Worm (Caenorhabditis elegans) whole organism, midembryonic: ENCODE measurements around the gene dhs-27.

Source experiments
- T22C8.4 ChIP-seq: fragments of 200-800 bp; sonication (Bioruptor generic); IDR thresholded peaks from 2 replicates; pipeline ENCODE4 v1.3.6; 2022; ENCODE audit warnings: missing genetic modification characterization, missing compliant biosample characterization
- cog-1 ChIP-seq: sonication (generic microtip); optimal IDR thresholded peaks from 2 replicates; lab custom pipeline; 2016; ENCODE audit warnings: missing genetic modification characterization, missing compliant biosample characterization
- flt-1 ChIP-seq: fragments of 200-800 bp; sonication (Bioruptor generic); IDR thresholded peaks from 2 replicates; pipeline ENCODE4 v1.3.6; 2022; ENCODE audit warnings: missing genetic modification characterization, missing compliant biosample characterization
- klf-2 ChIP-seq: fragments of 200-800 bp; sonication (Bioruptor generic); conservative IDR thresholded peaks from 2 replicates; pipeline ENCODE4 v1.3.6; 2022; ENCODE audit warnings: missing genetic modification reagents, missing genetic modification characterization, missing compliant biosample characterization
- med-1 ChIP-seq: sonication (generic microtip); optimal IDR thresholded peaks from 2 replicates; lab custom pipeline; 2017; ENCODE audit warnings: missing genetic modification characterization, mild to moderate bottlenecking, missing compliant biosample characterization, antibody characterized with exemption, missing genetic modification reagents; ENCODE audit not compliant: insufficient read depth
- ref-1 ChIP-seq: fragments of 200-800 bp; sonication (Bioruptor generic); conservative IDR thresholded peaks from 2 replicates; pipeline ENCODE4 v1.3.6; 2022; ENCODE audit warnings: missing genetic modification reagents, missing genetic modification characterization, missing compliant biosample characterization
- tab-1 ChIP-seq: fragments of 200-800 bp; sonication (Bioruptor generic); IDR thresholded peaks from 2 replicates; pipeline ENCODE4 v1.3.6; 2022; ENCODE audit warnings: missing genetic modification characterization, missing compliant biosample characterization
- ztf-23 ChIP-seq: fragments of 200-800 bp; sonication (Bioruptor generic); IDR thresholded peaks from 2 replicates; pipeline ENCODE4 v1.3.6; 2022; ENCODE audit warnings: missing genetic modification reagents, missing genetic modification characterization, missing compliant biosample characterization
- ztf-29 ChIP-seq: fragments of 200-800 bp; sonication (Bioruptor generic); IDR thresholded peaks from 2 replicates; pipeline ENCODE4 v1.3.6; 2022; ENCODE audit warnings: missing genetic modification reagents, missing genetic modification characterization, missing compliant biosample characterization

Gene dhs-27

ce11 chrX:3401701-3402100 is 12.8 kb downstream of the dhs-27 start, which contains the start of gene C04F6.9:
Gene C04F6.9, plus strand, starts transcription at chrX:3402001.
- TF ChIP-seq flt-1 (GFP tag; lab: Robert Waterston, UW) (no peak), T22C8.4 (no peak), med-1 (GFP tag; lab: Kevin White, UChicago) (no peak), ztf-29 (GFP tag; lab: Robert Waterston, UW) (no peak), ztf-23 (GFP tag; lab: Robert Waterston, UW) (no peak), klf-2 (GFP tag; lab: Robert Waterston, UW) (no peak), cog-1 (tag; lab: Kevin White, UChicago) (no peak), tab-1 (GFP tag; lab: Robert Waterston, UW) (no peak), ref-1 (GFP tag; lab: Robert Waterston, UW) (no peak)

ce11 chrX:3400387-3400786 is 14.1 kb downstream of the dhs-27 start:
- TF ChIP-seq tab-1 (GFP tag; lab: Robert Waterston, UW) (no peak), cog-1 (tag; lab: Kevin White, UChicago) (no peak)

- TF ChIP-seq ref-1 (GFP tag; lab: Robert Waterston, UW) (no peak), klf-2 (GFP tag; lab: Robert Waterston, UW) (no peak), med-1 (GFP tag; lab: Kevin White, UChicago) (no peak), tab-1 (GFP tag; lab: Robert Waterston, UW) (no peak)
Measured at ce11 chrX:3399917-3400316, 14.6 kb downstream of the dhs-27 start, which contains the start of gene cht-1. Gene cht-1, minus strand, starts transcription at chrX:3400017.

- TF ChIP-seq cog-1 (tag; lab: Kevin White, UChicago) = no peak
- no peak for TF ChIP-seq ref-1 (GFP tag; lab: Robert Waterston, UW)
- no peak for TF ChIP-seq klf-2 (GFP tag; lab: Robert Waterston, UW)
- TF ChIP-seq tab-1 (GFP tag; lab: Robert Waterston, UW) = no peak
- TF ChIP-seq flt-1 (GFP tag; lab: Robert Waterston, UW) = no peak
- no peak for TF ChIP-seq T22C8.4
- no peak for TF ChIP-seq ztf-23 (GFP tag; lab: Robert Waterston, UW)
Measured at ce11 chrX:3396735-3397134, 17.8 kb downstream of the dhs-27 start.

ce11 chrX:3393562-3393961 is 20.9 kb downstream of the dhs-27 start, which contains the start of gene slcf-2:
Gene slcf-2, plus strand, starts transcription at chrX:3393862.
- no peak for TF ChIP-seq med-1 (GFP tag; lab: Kevin White, UChicago)
- TF ChIP-seq T22C8.4 = no peak
- no peak for TF ChIP-seq tab-1 (GFP tag; lab: Robert Waterston, UW)
- TF ChIP-seq flt-1 (GFP tag; lab: Robert Waterston, UW) = no peak
- TF ChIP-seq cog-1 (tag; lab: Kevin White, UChicago) = no peak
- no peak for TF ChIP-seq klf-2 (GFP tag; lab: Robert Waterston, UW)
- TF ChIP-seq ref-1 (GFP tag; lab: Robert Waterston, UW) = no peak
- TF ChIP-seq ztf-23 (GFP tag; lab: Robert Waterston, UW) = no peak
- TF ChIP-seq ztf-29 (GFP tag; lab: Robert Waterston, UW) = no peak

- TF ChIP-seq ztf-29 (GFP tag; lab: Robert Waterston, UW) = no peak
- TF ChIP-seq klf-2 (GFP tag; lab: Robert Waterston, UW) = no peak
- TF ChIP-seq tab-1 (GFP tag; lab: Robert Waterston, UW) = no peak
- no peak for TF ChIP-seq med-1 (GFP tag; lab: Kevin White, UChicago)
- no peak for TF ChIP-seq ref-1 (GFP tag; lab: Robert Waterston, UW)
Measured at ce11 chrX:3385362-3385761, 29.1 kb downstream of the dhs-27 start, which contains the start of gene acp-1. Gene acp-1, minus strand, starts transcription at chrX:3385462.

- TF ChIP-seq ztf-29 (GFP tag; lab: Robert Waterston, UW) (no peak), med-1 (GFP tag; lab: Kevin White, UChicago) (no peak), flt-1 (GFP tag; lab: Robert Waterston, UW) (no peak), tab-1 (GFP tag; lab: Robert Waterston, UW) (no peak), T22C8.4 (no peak), klf-2 (GFP tag; lab: Robert Waterston, UW) (no peak)
Measured at ce11 chrX:3380167-3380566, 34.3 kb downstream of the dhs-27 start, which contains the start of gene ZK563.7. Gene ZK563.7, plus strand, starts transcription at chrX:3380467.

ce11 chrX:3379114-3379513 is 35.4 kb downstream of the dhs-27 start, which contains the start of gene sorf-1:
Gene sorf-1, minus strand, starts transcription at chrX:3379248.
- TF ChIP-seq tab-1 (GFP tag; lab: Robert Waterston, UW) (no peak), klf-2 (GFP tag; lab: Robert Waterston, UW) (no peak), ref-1 (GFP tag; lab: Robert Waterston, UW) (no peak)

- no peak for TF ChIP-seq ztf-23 (GFP tag; lab: Robert Waterston, UW)
- TF ChIP-seq tab-1 (GFP tag; lab: Robert Waterston, UW) = no peak
- no peak for TF ChIP-seq cog-1 (tag; lab: Kevin White, UChicago)
- no peak for TF ChIP-seq med-1 (GFP tag; lab: Kevin White, UChicago)
- no peak for TF ChIP-seq ref-1 (GFP tag; lab: Robert Waterston, UW)
- TF ChIP-seq klf-2 (GFP tag; lab: Robert Waterston, UW) = no peak
- TF ChIP-seq flt-1 (GFP tag; lab: Robert Waterston, UW) = no peak
- TF ChIP-seq ztf-29 (GFP tag; lab: Robert Waterston, UW) = no peak
Measured at ce11 chrX:3375320-3375719, 39.2 kb downstream of the dhs-27 start.

- TF ChIP-seq cog-1 (tag; lab: Kevin White, UChicago) (no peak), T22C8.4 (no peak), ref-1 (GFP tag; lab: Robert Waterston, UW) (no peak), ztf-23 (GFP tag; lab: Robert Waterston, UW) (0 out of 2 replicates have a peak, but pooled peaks have one; percentile 22), med-1 (GFP tag; lab: Kevin White, UChicago) (no peak)
Measured at ce11 chrX:3374642-3375041, 39.9 kb downstream of the dhs-27 start, which contains the start of gene clc-3. Gene clc-3, minus strand, starts transcription at chrX:3374742.
